Fruit fly (Drosophila melanogaster) whole organism, prepupa: ENCODE data around the gene CG16813.

ENCODE experiments used
- Lpt ChIP-seq: fragments of 200-800 bp; sonication (Bioruptor generic); optimal IDR thresholded peaks from 3 replicates; lab custom pipeline; 2016; ENCODE audit warnings: missing biosample characterization, missing genetic modification characterization
- OdsH ChIP-seq: fragments of 200-800 bp; sonication (Bioruptor generic); optimal IDR thresholded peaks from 3 replicates; lab custom pipeline; 2016; ENCODE audit warnings: missing biosample characterization, missing genetic modification characterization

DNA sequence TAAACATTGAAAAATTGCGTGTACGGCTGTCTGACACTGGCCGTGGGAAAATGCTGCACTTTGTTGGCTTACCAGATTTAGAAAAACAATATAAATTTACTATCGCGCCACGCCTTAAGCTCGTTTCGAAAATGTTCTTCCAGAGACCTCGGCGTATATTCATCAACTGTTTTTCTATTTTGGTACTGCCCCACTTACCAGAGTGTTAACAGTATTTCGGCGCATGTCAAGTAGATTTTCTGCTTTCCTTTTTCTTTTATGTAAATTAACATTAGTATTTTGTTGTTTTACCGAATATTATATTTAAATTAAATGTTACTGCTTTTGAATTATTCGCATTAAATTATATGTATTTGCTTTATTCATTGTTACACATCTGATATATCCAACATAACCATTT is 12.3 kb upstream of the CG16813 start, which contains the start of gene kek4:
- TF ChIP-seq Lpt (GFP tag; lab: Kevin White, UChicago) (no peak), OdsH (GFP tag; lab: Kevin White, UChicago) (no peak)
